Worm (Caenorhabditis elegans) whole organism, late embryonic: ENCODE results near the gene srz-13.

Experiments used
- C08G9.2 ChIP-seq: sonication (generic microtip); optimal IDR thresholded peaks from 2 replicates; lab custom pipeline; 2016; ENCODE audit warnings: mild to moderate bottlenecking, missing genetic modification characterization, moderate library complexity, missing compliant biosample characterization
- C38D4.7 ChIP-seq: fragments of 200-800 bp; sonication (Bioruptor generic); optimal IDR thresholded peaks from 2 replicates; lab custom pipeline; 2018; ENCODE audit warnings: mild to moderate bottlenecking, missing genetic modification characterization, moderate library complexity, missing compliant biosample characterization
- K09A11.1 ChIP-seq: sonication (generic microtip); optimal IDR thresholded peaks from 2 replicates; lab custom pipeline; 2017; ENCODE audit warnings: antibody characterized with exemption, mild to moderate bottlenecking, missing genetic modification characterization, missing compliant biosample characterization; ENCODE audit not compliant: insufficient read depth
- T23F11.4 ChIP-seq: fragments of 200-800 bp; sonication (Bioruptor generic); optimal IDR thresholded peaks from 2 replicates; lab custom pipeline; 2018; ENCODE audit warnings: mild to moderate bottlenecking, missing genetic modification characterization, missing compliant biosample characterization
- Y22D7AL.16 ChIP-seq: sonication (generic microtip); optimal IDR thresholded peaks from 2 replicates; lab custom pipeline; 2016; ENCODE audit warnings: missing genetic modification characterization, missing compliant biosample characterization
- ahr-1 ChIP-seq: sonication (generic microtip); optimal IDR thresholded peaks from 2 replicates; lab custom pipeline; 2016; ENCODE audit warnings: missing genetic modification characterization, missing compliant biosample characterization
- ceh-14 ChIP-seq: sonication (generic microtip); optimal IDR thresholded peaks from 2 replicates; lab custom pipeline; 2016; ENCODE audit warnings: missing genotype, missing genetic modification characterization, missing compliant biosample characterization
- ceh-22 ChIP-seq: sonication (generic microtip); optimal IDR thresholded peaks from 2 replicates; lab custom pipeline; 2017; ENCODE audit warnings: missing biosample characterization, missing genetic modification characterization
- ceh-24 ChIP-seq: sonication (generic microtip); optimal IDR thresholded peaks from 2 replicates; lab custom pipeline; 2016; ENCODE audit warnings: mild to moderate bottlenecking, missing genetic modification characterization, missing compliant biosample characterization
- ceh-30 ChIP-seq: fragments of 150-350 bp; optimal IDR thresholded peaks from 2 replicates; lab custom pipeline; 2014; ENCODE audit warnings: missing biosample characterization, missing genetic modification characterization
- che-1 ChIP-seq: sonication (generic microtip); optimal IDR thresholded peaks from 2 replicates; lab custom pipeline; 2016; ENCODE audit warnings: mild to moderate bottlenecking, missing genetic modification characterization, missing compliant biosample characterization
- dmd-4 ChIP-seq: sonication (generic microtip); optimal IDR thresholded peaks from 2 replicates; lab custom pipeline; 2016; ENCODE audit warnings: borderline replicate concordance, missing genetic modification characterization, missing compliant biosample characterization
- elt-2 ChIP-seq: sonication (generic microtip); optimal IDR thresholded peaks from 2 replicates; lab custom pipeline; 2016; ENCODE audit warnings: missing genetic modification reagents, missing genetic modification characterization, missing compliant biosample characterization
- elt-4 ChIP-seq: sonication (generic microtip); optimal IDR thresholded peaks from 2 replicates; lab custom pipeline; 2016; ENCODE audit warnings: missing genetic modification characterization, missing compliant biosample characterization
- ets-4 ChIP-seq: sonication (generic microtip); optimal IDR thresholded peaks from 2 replicates; lab custom pipeline; 2016; ENCODE audit warnings: missing genetic modification characterization, missing compliant biosample characterization
- fax-1 ChIP-seq: sonication (generic microtip); optimal IDR thresholded peaks from 2 replicates; lab custom pipeline; 2016; ENCODE audit warnings: missing genotype, missing genetic modification characterization, missing compliant biosample characterization
- fkh-10 ChIP-seq: fragments of 150-350 bp; optimal IDR thresholded peaks from 2 replicates; lab custom pipeline; 2014; ENCODE audit warnings: missing biosample characterization, missing genetic modification reagents, missing genetic modification characterization
- fkh-6 ChIP-seq: sonication (generic microtip); optimal IDR thresholded peaks from 2 replicates; lab custom pipeline; 2016; ENCODE audit warnings: missing genetic modification characterization, missing compliant biosample characterization
- gmeb-2 ChIP-seq: sonication (generic microtip); optimal IDR thresholded peaks from 2 replicates; lab custom pipeline; 2016; ENCODE audit warnings: missing genetic modification characterization, inconsistent platforms, missing compliant biosample characterization
- hlh-13 ChIP-seq: fragments of 200-800 bp; sonication (Bioruptor generic); optimal IDR thresholded peaks from 2 replicates; lab custom pipeline; 2018; ENCODE audit warnings: mild to moderate bottlenecking, missing genetic modification characterization, missing compliant biosample characterization
- hlh-15 ChIP-seq: sonication (generic microtip); optimal IDR thresholded peaks from 2 replicates; lab custom pipeline; 2016; ENCODE audit warnings: missing genetic modification characterization, missing compliant biosample characterization
- hlh-6 ChIP-seq: sonication (generic microtip); optimal IDR thresholded peaks from 2 replicates; lab custom pipeline; 2016; ENCODE audit warnings: missing genotype, missing genetic modification characterization, missing compliant biosample characterization
- lim-6 ChIP-seq: sonication (generic microtip); optimal IDR thresholded peaks from 2 replicates; lab custom pipeline; 2016; ENCODE audit warnings: missing genetic modification characterization, missing compliant biosample characterization
- madf-2 ChIP-seq: sonication (generic microtip); optimal IDR thresholded peaks from 2 replicates; lab custom pipeline; 2017; ENCODE audit warnings: missing genetic modification characterization, missing compliant biosample characterization
- mec-3 ChIP-seq: sonication (generic microtip); optimal IDR thresholded peaks from 2 replicates; lab custom pipeline; 2016; ENCODE audit warnings: borderline replicate concordance, missing genetic modification characterization, missing compliant biosample characterization
- nhr-11 ChIP-seq: fragments of 150-350 bp; optimal IDR thresholded peaks from 2 replicates; lab custom pipeline; 2014; ENCODE audit warnings: missing biosample characterization, missing genetic modification characterization
- npax-4 ChIP-seq: sonication (generic microtip); optimal IDR thresholded peaks from 2 replicates; lab custom pipeline; 2016; ENCODE audit warnings: missing genetic modification characterization, missing compliant biosample characterization
- odd-2 ChIP-seq: sonication (generic microtip); optimal IDR thresholded peaks from 2 replicates; lab custom pipeline; 2017; ENCODE audit warnings: antibody characterized with exemption, mild to moderate bottlenecking, missing genetic modification characterization, missing compliant biosample characterization
- pag-3 ChIP-seq: sonication (generic microtip); optimal IDR thresholded peaks from 2 replicates; lab custom pipeline; 2016; ENCODE audit warnings: missing compliant biosample characterization, missing genetic modification characterization, borderline replicate concordance
- pax-1 ChIP-seq: fragments of 150-350 bp; optimal IDR thresholded peaks from 2 replicates; lab custom pipeline; 2014; ENCODE audit warnings: missing biosample characterization, missing genetic modification characterization
- pha-2 ChIP-seq: sonication (generic microtip); optimal IDR thresholded peaks from 2 replicates; lab custom pipeline; 2017; ENCODE audit warnings: mild to moderate bottlenecking, missing genetic modification characterization, missing compliant biosample characterization
- pha-4 ChIP-seq: fragments of 150-350 bp; optimal IDR thresholded peaks from 2 replicates; lab custom pipeline; 2018; ENCODE audit warnings: missing biosample characterization, missing genetic modification reagents, missing genetic modification characterization
- pqm-1 ChIP-seq: sonication (generic microtip); optimal IDR thresholded peaks from 2 replicates; lab custom pipeline; 2016; ENCODE audit warnings: missing genetic modification characterization, missing compliant biosample characterization
- pros-1 ChIP-seq: fragments of 150-350 bp; optimal IDR thresholded peaks from 2 replicates; lab custom pipeline; 2014; ENCODE audit warnings: missing biosample characterization, missing genetic modification reagents, missing genetic modification characterization
- sdc-2 ChIP-seq: sonication (generic microtip); optimal IDR thresholded peaks from 2 replicates; lab custom pipeline; 2016; ENCODE audit warnings: missing genotype, missing genetic modification characterization, missing compliant biosample characterization
- sox-2 ChIP-seq: fragments of 200-800 bp; sonication (Bioruptor generic); IDR thresholded peaks from 2 replicates; pipeline ENCODE4 v1.3.6; 2022; ENCODE audit warnings: missing genetic modification reagents, missing genetic modification characterization, missing compliant biosample characterization
- sox-4 ChIP-seq: sonication (generic microtip); optimal IDR thresholded peaks from 2 replicates; lab custom pipeline; 2017; ENCODE audit warnings: mild to moderate bottlenecking, missing genetic modification characterization, inconsistent platforms, missing compliant biosample characterization
- syd-9 ChIP-seq: sonication (generic microtip); optimal IDR thresholded peaks from 2 replicates; lab custom pipeline; 2016; ENCODE audit warnings: mild to moderate bottlenecking, missing genetic modification characterization, moderate library complexity, missing compliant biosample characterization
- tbx-7 ChIP-seq: sonication (generic microtip); optimal IDR thresholded peaks from 2 replicates; lab custom pipeline; 2016; ENCODE audit warnings: missing genotype, missing genetic modification characterization, missing compliant biosample characterization
- ttx-3 ChIP-seq: sonication (generic microtip); optimal IDR thresholded peaks from 2 replicates; lab custom pipeline; 2016; ENCODE audit warnings: missing genetic modification reagents, missing genetic modification characterization, missing compliant biosample characterization
- unc-42 ChIP-seq: sonication (generic microtip); optimal IDR thresholded peaks from 2 replicates; lab custom pipeline; 2016; ENCODE audit warnings: missing genotype, missing genetic modification characterization, missing compliant biosample characterization
- unc-86 ChIP-seq: sonication (generic microtip); optimal IDR thresholded peaks from 2 replicates; lab custom pipeline; 2016; ENCODE audit warnings: missing genetic modification characterization, missing compliant biosample characterization
- ztf-16 ChIP-seq: sonication (generic microtip); optimal IDR thresholded peaks from 2 replicates; lab custom pipeline; 2017; ENCODE audit warnings: missing genetic modification characterization, missing compliant biosample characterization

The srz-13 gene

DNA sequence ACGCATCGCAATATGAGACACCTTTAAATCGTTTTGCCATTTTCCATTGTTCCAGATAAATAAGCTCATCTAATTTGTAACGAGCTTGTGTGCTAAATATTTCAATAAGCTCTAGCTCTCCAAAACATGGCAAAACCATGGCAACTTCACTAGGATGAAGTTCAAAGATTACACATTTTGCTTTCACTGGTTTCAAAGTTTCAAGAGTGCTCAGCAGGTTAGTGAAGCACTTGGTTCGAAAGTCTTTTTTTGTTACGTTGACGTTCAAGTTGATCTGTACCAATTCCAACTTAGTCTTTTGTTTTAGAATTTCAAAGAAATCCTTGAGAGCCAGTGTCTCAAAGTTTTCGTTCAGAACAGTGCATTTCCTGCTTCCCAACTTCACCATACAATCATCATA lies 39.8 kb upstream of the srz-13 start, which contains the start of gene fbxa-18:
Gene fbxa-18, plus strand, starts transcription at position 301 of the 400 bp plus-strand sequence.
- TF ChIP-seq pqm-1 (tag; lab: Kevin White, UChicago) (no peak), unc-42 (tag; lab: Kevin White, UChicago) (no peak), sox-4 (tag; lab: Kevin White, UChicago) (no peak), ceh-14 (tag; lab: Kevin White, UChicago) (no peak), K09A11.1 (tag; lab: Kevin White, UChicago) (no peak), hlh-15 (no peak), elt-4 (tag; lab: Kevin White, UChicago) (no peak)
- TF ChIP-seq, all 69 proteins: peak for 0

DNA sequence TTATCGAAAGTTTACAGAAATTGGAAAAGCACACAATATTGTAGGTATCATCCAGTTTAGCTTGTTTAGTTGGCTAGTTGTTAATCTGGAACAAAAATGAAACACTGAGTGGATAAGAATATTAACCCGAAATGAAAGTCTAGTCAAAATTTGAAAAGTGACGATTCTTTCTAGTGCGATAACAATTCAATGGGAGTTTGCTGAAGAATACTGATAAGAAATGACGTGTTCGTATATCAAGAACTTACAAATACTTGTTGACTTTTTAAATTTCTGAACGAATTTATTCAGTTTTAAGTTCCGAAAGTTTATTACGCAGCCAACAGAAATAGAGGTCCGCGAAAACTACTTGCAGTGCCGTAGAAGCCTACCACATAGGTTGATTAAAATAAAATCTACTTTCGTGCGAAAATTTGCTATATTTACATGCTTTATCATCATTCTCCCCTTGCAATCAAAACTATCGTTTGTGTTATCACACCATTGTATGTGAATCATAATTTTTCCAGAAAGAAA lies 39.1 kb upstream of the srz-13 start, which contains the start of gene fbxa-88:
Gene fbxa-88, minus strand, starts transcription at position 51 of the 516 bp plus-strand sequence.
- TF ChIP-seq C38D4.7 (GFP tag; lab: Kevin White, UChicago) (no peak), sdc-2 (no peak), sox-2 (GFP tag; lab: Robert Waterston, UW) (no peak), pha-4 (no peak), pax-1 (tag; lab: Kevin White, UChicago) (no peak), fax-1 (tag; lab: Kevin White, UChicago) (no peak), pha-2 (tag; lab: Kevin White, UChicago) (no peak), fkh-6 (tag; lab: Kevin White, UChicago) (no peak), ceh-22 (tag; lab: Kevin White, UChicago) (no peak), hlh-6 (no peak), ets-4 (tag; lab: Kevin White, UChicago) (no peak), syd-9 (tag; lab: Kevin White, UChicago) (no peak), elt-2 (tag; lab: Kevin White, UChicago) (no peak), pros-1 (tag; lab: Kevin White, UChicago) (no peak), tbx-7 (no peak)

DNA sequence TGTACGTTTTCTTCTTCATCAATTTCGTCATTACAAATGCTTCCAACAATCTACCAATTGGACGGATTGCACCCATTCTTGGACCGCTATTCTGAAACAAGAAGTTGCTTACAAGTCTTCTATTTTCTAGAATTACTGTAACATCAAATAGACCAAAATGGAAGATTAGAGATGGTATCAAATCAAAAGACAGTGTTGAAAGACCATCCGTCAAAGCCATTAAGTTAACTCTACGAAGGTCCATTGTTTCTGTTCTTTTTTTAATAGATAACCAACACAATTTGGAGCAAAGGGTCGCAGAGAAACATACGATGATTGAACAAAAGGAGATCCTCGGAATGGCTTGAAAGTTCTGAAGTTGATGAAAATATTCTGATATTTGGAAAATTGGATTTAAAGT lies 37.2 kb upstream of the srz-13 start:
- TF ChIP-seq hlh-13 (no peak), ceh-30 (tag; lab: Kevin White, UChicago) (no peak), hlh-15 (no peak), lim-6 (tag; lab: Kevin White, UChicago) (no peak), ttx-3 (tag; lab: Kevin White, UChicago) (no peak), Y22D7AL.16 (tag; lab: Kevin White, UChicago) (no peak), pag-3 (tag; lab: Kevin White, UChicago) (no peak), fkh-10 (no peak), ahr-1 (no peak), che-1 (tag; lab: Kevin White, UChicago) (no peak), mec-3 (no peak), unc-86 (tag; lab: Kevin White, UChicago) (no peak), npax-4 (tag; lab: Kevin White, UChicago) (no peak), odd-2 (no peak)

DNA sequence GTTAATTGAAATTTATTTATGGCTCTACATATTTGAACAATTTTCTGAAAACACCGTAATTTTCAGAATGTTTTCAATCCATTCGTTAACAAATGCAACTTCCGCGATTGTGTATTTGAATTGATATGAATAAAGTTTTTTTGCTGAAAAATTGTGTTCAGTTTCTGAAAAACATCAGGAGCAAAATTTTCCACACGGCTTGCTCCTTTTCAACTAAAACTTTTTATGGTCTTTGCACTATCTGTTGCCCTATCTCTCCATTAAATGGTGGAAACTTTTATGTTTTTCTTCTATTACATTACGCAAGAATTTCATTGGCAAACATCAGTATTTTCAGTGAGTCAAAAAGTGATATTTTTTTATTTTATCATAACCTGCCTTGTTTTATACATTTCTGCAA lies 33.4 kb upstream of the srz-13 start, which contains the start of gene F10A3.4:
Gene F10A3.4, plus strand, starts transcription at position 301 of the 400 bp plus-strand sequence.
- TF ChIP-seq C08G9.2 (tag; lab: Kevin White, UChicago) (no peak), fkh-6 (tag; lab: Kevin White, UChicago) (no peak), nhr-11 (tag; lab: Kevin White, UChicago) (no peak), dmd-4 (no peak), che-1 (tag; lab: Kevin White, UChicago) (no peak), K09A11.1 (tag; lab: Kevin White, UChicago) (no peak), sox-2 (GFP tag; lab: Robert Waterston, UW) (no peak), ceh-24 (tag; lab: Kevin White, UChicago) (no peak), hlh-13 (no peak), madf-2 (no peak), Y22D7AL.16 (tag; lab: Kevin White, UChicago) (no peak), T23F11.4 (no peak), lim-6 (tag; lab: Kevin White, UChicago) (no peak), sox-4 (tag; lab: Kevin White, UChicago) (no peak), gmeb-2 (tag; lab: Kevin White, UChicago) (no peak), unc-42 (tag; lab: Kevin White, UChicago) (no peak), ceh-30 (tag; lab: Kevin White, UChicago) (no peak), syd-9 (tag; lab: Kevin White, UChicago) (no peak), ztf-16 (tag; lab: Kevin White, UChicago) (no peak)
